Worm (Caenorhabditis elegans) whole organism, early embryonic: Measurements from ENCODE around the gene atg-2.
A peak's percentile ranks its signal among the peaks of the same experiment; 100 is the strongest.

Experiments
- B0310.2 ChIP-seq: sonication (generic microtip); optimal IDR thresholded peaks from 2 replicates; lab custom pipeline; 2016; ENCODE audit warnings: mild to moderate bottlenecking, missing genetic modification characterization, missing compliant biosample characterization
- F13C5.2 ChIP-seq: sonication (generic microtip); optimal IDR thresholded peaks from 2 replicates; lab custom pipeline; 2017; ENCODE audit warnings: mild to moderate bottlenecking, missing genetic modification characterization, inconsistent platforms, missing compliant biosample characterization
- aly-1 ChIP-seq: sonication (generic microtip); optimal IDR thresholded peaks from 2 replicates; lab custom pipeline; 2016; ENCODE audit warnings: missing genetic modification characterization, missing compliant biosample characterization
- ama-1 ChIP-seq: fragments of 150-350 bp; optimal IDR thresholded peaks from 2 replicates; lab custom pipeline; 2014
- ceh-13 ChIP-seq: fragments of 200-800 bp; sonication (Bioruptor generic); optimal IDR thresholded peaks from 2 replicates; lab custom pipeline; 2018; ENCODE audit warnings: mild to moderate bottlenecking, missing genetic modification characterization, missing compliant biosample characterization
- ceh-36 ChIP-seq: sonication (generic microtip); optimal IDR thresholded peaks from 2 replicates; lab custom pipeline; 2016; ENCODE audit warnings: missing genetic modification characterization, inconsistent platforms, missing compliant biosample characterization
- ets-7 ChIP-seq: sonication (generic microtip); optimal IDR thresholded peaks from 2 replicates; lab custom pipeline; 2016; ENCODE audit warnings: missing genotype, missing genetic modification characterization, missing compliant biosample characterization
- flt-1 ChIP-seq: fragments of 200-800 bp; sonication (Bioruptor generic); IDR thresholded peaks from 2 replicates; pipeline ENCODE4 v1.3.6; 2022; ENCODE audit warnings: missing genetic modification characterization, missing compliant biosample characterization
- hmbx-1 ChIP-seq: sonication (generic microtip); optimal IDR thresholded peaks from 2 replicates; lab custom pipeline; 2016; ENCODE audit warnings: mild to moderate bottlenecking, missing genetic modification characterization, missing compliant biosample characterization
- hmg-4 ChIP-seq: fragments of 200-800 bp; sonication (Bioruptor generic); optimal IDR thresholded peaks from 2 replicates; lab custom pipeline; 2018; ENCODE audit warnings: mild to moderate bottlenecking, missing genetic modification characterization, missing compliant biosample characterization
- hnd-1 ChIP-seq: sonication (generic microtip); optimal IDR thresholded peaks from 2 replicates; lab custom pipeline; 2016; ENCODE audit warnings: missing genetic modification characterization, missing compliant biosample characterization
- pes-1 ChIP-seq: fragments of 200-800 bp; sonication (Bioruptor generic); IDR thresholded peaks from 2 replicates; pipeline ENCODE4 v1.3.6; 2022; ENCODE audit warnings: missing genetic modification reagents, missing genetic modification characterization, missing compliant biosample characterization
- scrt-1 ChIP-seq: fragments of 200-800 bp; sonication (Bioruptor generic); IDR thresholded peaks from 2 replicates; pipeline ENCODE4 v1.3.6; 2022; ENCODE audit warnings: missing genetic modification characterization, missing compliant biosample characterization
- sea-1 ChIP-seq: fragments of 200-800 bp; sonication (Bioruptor generic); conservative IDR thresholded peaks from 2 replicates; pipeline ENCODE4 v1.3.6; 2022; ENCODE audit warnings: missing genetic modification characterization, missing compliant biosample characterization
- tbx-11 ChIP-seq: fragments of 200-800 bp; sonication (Bioruptor generic); IDR thresholded peaks from 2 replicates; pipeline ENCODE4 v1.3.6; 2022; ENCODE audit warnings: missing genetic modification characterization, missing compliant biosample characterization
- tbx-37 ChIP-seq: fragments of 200-800 bp; sonication (Bioruptor generic); conservative IDR thresholded peaks from 2 replicates; pipeline ENCODE4 v1.3.6; 2022; ENCODE audit warnings: missing genetic modification reagents, missing genetic modification characterization, missing compliant biosample characterization
- tra-4 ChIP-seq: sonication (generic microtip); optimal IDR thresholded peaks from 2 replicates; lab custom pipeline; 2017; ENCODE audit warnings: missing genetic modification characterization, missing compliant biosample characterization

atg-2 gene

ce11 chrX:6805427-6805826, 1.1 kb upstream of the atg-2 start:
- no peak for TF ChIP-seq B0310.2 (tag; lab: Kevin White, UChicago)
- no peak for TF ChIP-seq ceh-13

DNA sequence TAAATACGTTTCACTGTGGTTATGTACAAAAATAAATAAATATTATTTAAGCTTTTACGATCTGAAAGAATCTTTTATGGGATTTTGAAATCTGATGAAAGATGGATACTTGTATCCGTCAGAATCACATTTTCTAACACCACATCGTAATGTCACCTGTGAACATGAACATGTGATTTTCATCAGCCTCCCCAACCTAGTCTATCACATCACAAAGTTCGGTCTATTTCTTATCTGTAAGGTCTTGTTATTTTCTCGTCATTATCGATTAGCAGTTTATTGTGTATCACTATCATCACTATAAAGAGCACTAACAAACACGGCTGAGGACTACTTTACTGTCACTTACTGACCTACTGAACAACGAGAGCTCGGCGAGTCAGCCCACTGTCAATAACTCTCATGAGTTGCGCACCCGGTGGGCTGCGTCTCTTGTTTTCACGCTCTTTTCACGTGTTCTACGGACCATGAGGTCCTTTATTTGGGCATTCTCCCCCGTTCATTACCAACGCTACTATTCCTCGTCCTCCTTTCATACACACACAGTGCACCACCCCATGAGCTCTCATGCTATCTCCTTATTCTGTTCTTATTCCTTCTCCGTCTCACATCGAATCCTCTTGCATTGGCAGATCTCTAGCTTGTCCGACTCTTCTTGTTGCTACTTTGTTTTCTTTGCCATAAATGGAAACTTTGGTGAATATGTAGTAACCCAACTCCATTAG, 736 bp downstream of the atg-2 start:
- TF ChIP-seq F13C5.2 (tag; lab: Kevin White, UChicago), result peak; percentile 25
- TF ChIP-seq hmbx-1 (tag; lab: Kevin White, UChicago), result no peak
- TF ChIP-seq hmg-4 (GFP tag; lab: Kevin White, UChicago), result peak; percentile 56

ce11 chrX:6808239-6808638, 1.7 kb downstream of the atg-2 start:
- TF ChIP-seq aly-1 (no peak), sea-1 (GFP tag; lab: Robert Waterston, UW) (no peak), flt-1 (no peak), F13C5.2 (tag; lab: Kevin White, UChicago) (no peak), hmbx-1 (tag; lab: Kevin White, UChicago) (no peak), tbx-11 (GFP tag; lab: Robert Waterston, UW) (no peak), hnd-1 (tag; lab: Kevin White, UChicago) (no peak), ceh-13 (no peak), ceh-36 (tag; lab: Kevin White, UChicago) (no peak)

ce11 chrX:6808640-6809039, 2.1 kb downstream of the atg-2 start:
- TF ChIP-seq hnd-1 (tag; lab: Kevin White, UChicago), result no peak
- no peak for TF ChIP-seq pes-1 (GFP tag; lab: Robert Waterston, UW)
- TF ChIP-seq scrt-1 (GFP tag; lab: Robert Waterston, UW), result no peak
- no peak for TF ChIP-seq sea-1 (GFP tag; lab: Robert Waterston, UW)
- no peak for TF ChIP-seq ceh-13
- no peak for TF ChIP-seq F13C5.2 (tag; lab: Kevin White, UChicago)
- TF ChIP-seq hmg-4 (GFP tag; lab: Kevin White, UChicago), result no peak
- TF ChIP-seq B0310.2 (tag; lab: Kevin White, UChicago), result no peak
- TF ChIP-seq tbx-11 (GFP tag; lab: Robert Waterston, UW), result no peak
- no peak for TF ChIP-seq ets-7
- TF ChIP-seq flt-1, result no peak
- TF ChIP-seq ceh-36 (tag; lab: Kevin White, UChicago), result no peak

ce11 chrX:6813025-6813424, 6.5 kb downstream of the atg-2 start:
- TF ChIP-seq ceh-36 (tag; lab: Kevin White, UChicago) (no peak), scrt-1 (GFP tag; lab: Robert Waterston, UW) (no peak), F13C5.2 (tag; lab: Kevin White, UChicago) (no peak), pes-1 (GFP tag; lab: Robert Waterston, UW) (no peak), hnd-1 (tag; lab: Kevin White, UChicago) (no peak), B0310.2 (tag; lab: Kevin White, UChicago) (no peak), tra-4 (no peak)

- TF ChIP-seq sea-1 (GFP tag; lab: Robert Waterston, UW) (no peak), flt-1 (no peak), scrt-1 (GFP tag; lab: Robert Waterston, UW) (no peak), ets-7 (no peak), ceh-36 (tag; lab: Kevin White, UChicago) (no peak), ama-1 (lab: Kevin White, UChicago) (no peak), hmbx-1 (tag; lab: Kevin White, UChicago) (no peak)
Measured at ce11 chrX:6818036-6818488, 11.5 kb downstream of the atg-2 start, which contains the start of gene dhs-28. dhs-28 (plus strand) TSS chrX:6818438.

DNA sequence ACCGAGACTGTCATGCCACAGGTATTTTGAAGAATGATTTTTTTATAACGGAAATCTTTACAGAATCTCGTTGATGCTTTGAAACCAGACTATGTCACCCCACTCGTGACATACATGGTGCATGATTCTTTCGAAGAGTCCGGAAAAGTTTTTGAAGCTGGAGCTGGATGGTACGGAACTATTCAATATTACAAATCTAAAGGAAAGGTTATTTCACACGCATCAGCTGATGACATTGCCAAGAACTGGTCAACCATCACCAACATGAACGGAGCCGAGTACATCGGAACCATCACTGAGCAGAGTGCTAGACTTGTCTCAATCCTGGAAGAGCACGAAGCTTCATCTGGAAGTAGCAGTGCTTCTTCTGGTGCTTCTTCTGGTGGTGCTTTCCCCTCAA, 12.6 kb downstream of the atg-2 start:
- no peak for TF ChIP-seq tra-4
- TF ChIP-seq aly-1, result no peak
- no peak for TF ChIP-seq hmg-4 (GFP tag; lab: Kevin White, UChicago)
- TF ChIP-seq hmbx-1 (tag; lab: Kevin White, UChicago), result no peak
- no peak for TF ChIP-seq B0310.2 (tag; lab: Kevin White, UChicago)
- TF ChIP-seq ama-1 (lab: Kevin White, UChicago), result no peak
- TF ChIP-seq scrt-1 (GFP tag; lab: Robert Waterston, UW), result no peak
- no peak for TF ChIP-seq ceh-13
- no peak for TF ChIP-seq flt-1
- no peak for TF ChIP-seq pes-1 (GFP tag; lab: Robert Waterston, UW)
- no peak for TF ChIP-seq tbx-11 (GFP tag; lab: Robert Waterston, UW)
- TF ChIP-seq sea-1 (GFP tag; lab: Robert Waterston, UW), result no peak
- TF ChIP-seq tbx-37 (GFP tag; lab: Robert Waterston, UW), result no peak
- TF ChIP-seq ceh-36 (tag; lab: Kevin White, UChicago), result no peak
- TF ChIP-seq F13C5.2 (tag; lab: Kevin White, UChicago), result no peak
- no peak for TF ChIP-seq hnd-1 (tag; lab: Kevin White, UChicago)

DNA sequence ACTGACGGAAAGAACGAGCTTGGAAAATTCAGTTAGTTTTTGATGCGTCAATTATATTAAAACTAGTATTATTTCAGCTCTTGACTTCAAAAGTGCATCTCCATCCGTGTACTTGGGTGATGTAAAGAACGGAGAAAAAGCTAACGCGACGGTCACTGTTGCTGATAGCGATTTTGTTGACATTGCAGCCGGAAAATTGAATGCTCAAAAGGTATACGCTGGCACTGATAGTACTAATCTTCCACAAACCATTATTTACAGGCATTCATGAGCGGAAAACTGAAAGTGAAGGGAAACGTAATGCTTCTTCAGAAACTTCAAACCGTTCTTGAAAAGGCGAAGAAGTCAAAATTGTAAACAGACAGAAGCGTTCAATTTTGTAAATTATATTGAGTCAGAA, 13.1 kb downstream of the atg-2 start:
- TF ChIP-seq B0310.2 (tag; lab: Kevin White, UChicago) (no peak), tbx-37 (GFP tag; lab: Robert Waterston, UW) (no peak), tbx-11 (GFP tag; lab: Robert Waterston, UW) (no peak), ceh-13 (no peak), ets-7 (no peak), hnd-1 (tag; lab: Kevin White, UChicago) (no peak), ceh-36 (tag; lab: Kevin White, UChicago) (no peak), hmbx-1 (tag; lab: Kevin White, UChicago) (no peak), ama-1 (lab: Kevin White, UChicago) (no peak), sea-1 (GFP tag; lab: Robert Waterston, UW) (no peak), hmg-4 (GFP tag; lab: Kevin White, UChicago) (no peak), aly-1 (no peak), tra-4 (no peak), F13C5.2 (tag; lab: Kevin White, UChicago) (no peak), scrt-1 (GFP tag; lab: Robert Waterston, UW) (no peak), flt-1 (no peak), pes-1 (GFP tag; lab: Robert Waterston, UW) (no peak)
